Fruit fly (Drosophila melanogaster) whole organism, embryonic: ENCODE data around the gene Sdic4.

Source experiments
- ATbp ChIP-seq: fragments of 200-800 bp; sonication (Bioruptor generic); optimal IDR thresholded peaks from 2 replicates; lab custom pipeline; 2017; ENCODE audit warnings: missing biosample characterization, mild to moderate bottlenecking, missing genetic modification characterization, missing genetic modification reagents
- Abd-B ChIP-seq: fragments of 200-800 bp; sonication (Bioruptor generic); optimal IDR thresholded peaks from 2 replicates; lab custom pipeline; 2018; ENCODE audit warnings: missing biosample characterization, mild to moderate bottlenecking, missing genetic modification characterization, moderate library complexity
- Blimp-1 ChIP-seq: fragments of 200-800 bp; sonication (Bioruptor generic); optimal IDR thresholded peaks from 3 replicates; lab custom pipeline; 2018; ENCODE audit warnings: missing biosample characterization, missing genetic modification characterization, mild to moderate bottlenecking, moderate library complexity, missing genetic modification reagents
- CG10654 ChIP-seq: fragments of 200-800 bp; sonication (Bioruptor generic); optimal IDR thresholded peaks from 2 replicates; lab custom pipeline; 2016; ENCODE audit warnings: missing biosample characterization, missing genetic modification characterization
- CG11560 ChIP-seq: fragments of 200-800 bp; sonication (Bioruptor generic); IDR thresholded peaks from 3 replicates; pipeline ENCODE4 v1.3.6; 2022; ENCODE audit warnings: missing biosample characterization, missing genetic modification characterization
- CG12071 ChIP-seq: fragments of 200-800 bp; sonication (Bioruptor generic); optimal IDR thresholded peaks from 3 replicates; lab custom pipeline; 2018; ENCODE audit warnings: missing biosample characterization, mild to moderate bottlenecking, missing genetic modification characterization
- CG13296 ChIP-seq: fragments of 200-800 bp; sonication (Bioruptor generic); optimal IDR thresholded peaks from 3 replicates; lab custom pipeline; 2018; ENCODE audit warnings: missing biosample characterization, mild to moderate bottlenecking, missing genetic modification characterization
- CG14667 ChIP-seq: fragments of 200-800 bp; sonication (Bioruptor generic); IDR thresholded peaks from 2 replicates; pipeline ENCODE4 v1.3.6; 2022; ENCODE audit warnings: missing biosample characterization, missing genetic modification characterization
- CG15073 ChIP-seq: fragments of 200-800 bp; sonication (Bioruptor generic); optimal IDR thresholded peaks from 2 replicates; lab custom pipeline; 2016; ENCODE audit warnings: missing biosample characterization, missing genetic modification characterization
- CG1647 ChIP-seq: fragments of 200-800 bp; sonication (Bioruptor generic); optimal IDR thresholded peaks from 3 replicates; lab custom pipeline; 2016; ENCODE audit warnings: missing biosample characterization, missing genetic modification characterization
- CG17361 ChIP-seq: fragments of 200-800 bp; sonication (Bioruptor generic); IDR thresholded peaks from 3 replicates; pipeline ENCODE4 v1.3.6; 2022; ENCODE audit warnings: missing biosample characterization, missing genetic modification characterization
- CG1792 ChIP-seq: fragments of 200-800 bp; sonication (Bioruptor generic); optimal IDR thresholded peaks from 2 replicates; lab custom pipeline; 2016; ENCODE audit warnings: missing biosample characterization, missing genetic modification characterization
- CG2120 ChIP-seq: fragments of 200-800 bp; sonication (Bioruptor generic); optimal IDR thresholded peaks from 3 replicates; lab custom pipeline; 2016; ENCODE audit warnings: missing biosample characterization, missing genetic modification characterization
- CG2875 ChIP-seq: fragments of 200-800 bp; sonication (Bioruptor generic); optimal IDR thresholded peaks from 2 replicates; lab custom pipeline; 2017; ENCODE audit warnings: missing biosample characterization, mild to moderate bottlenecking, missing genetic modification characterization, missing genetic modification reagents
- CG32772 ChIP-seq: fragments of 200-800 bp; sonication (Bioruptor generic); IDR thresholded peaks from 2 replicates; pipeline ENCODE4 v1.3.6; 2022; ENCODE audit warnings: missing biosample characterization, missing genetic modification characterization
- CG4854 ChIP-seq: fragments of 200-800 bp; sonication (Bioruptor generic); optimal IDR thresholded peaks from 2 replicates; lab custom pipeline; 2016; ENCODE audit warnings: missing biosample characterization, missing genetic modification characterization, inconsistent platforms
- CG6813 ChIP-seq: fragments of 200-800 bp; sonication (Bioruptor generic); optimal IDR thresholded peaks from 2 replicates; lab custom pipeline; 2017; ENCODE audit warnings: missing biosample characterization, missing genetic modification characterization, mild to moderate bottlenecking, moderate library complexity, missing genetic modification reagents
- CG8944 ChIP-seq: fragments of 200-800 bp; sonication (Bioruptor generic); optimal IDR thresholded peaks from 3 replicates; lab custom pipeline; 2016; ENCODE audit warnings: missing biosample characterization, missing genetic modification characterization
- Dad ChIP-seq: fragments of 200-800 bp; sonication (Bioruptor generic); optimal IDR thresholded peaks from 3 replicates; lab custom pipeline; 2016; ENCODE audit warnings: missing biosample characterization, missing genetic modification characterization
- Dbx ChIP-seq: fragments of 200-800 bp; sonication (Bioruptor generic); IDR thresholded peaks from 3 replicates; pipeline ENCODE4 v1.3.6; 2022; ENCODE audit warnings: missing biosample characterization, missing genetic modification characterization
- E2f1 ChIP-seq: fragments of 200-800 bp; sonication (Bioruptor generic); IDR thresholded peaks from 2 replicates; pipeline ENCODE4 v1.3.6; 2022; ENCODE audit warnings: missing biosample characterization, missing genetic modification characterization
- Elba2 ChIP-seq: fragments of 200-800 bp; sonication (Bioruptor generic); optimal IDR thresholded peaks from 3 replicates; lab custom pipeline; 2016; ENCODE audit warnings: missing biosample characterization, missing genetic modification characterization
- Gug ChIP-seq: fragments of 200-800 bp; sonication (Bioruptor generic); IDR thresholded peaks from 4 replicates; pipeline ENCODE4 v1.3.6; 2022; ENCODE audit warnings: missing biosample characterization, missing genetic modification characterization
- HLH4C ChIP-seq: fragments of 200-800 bp; sonication (Bioruptor generic); IDR thresholded peaks from 3 replicates; pipeline ENCODE4 v1.3.6; 2022; ENCODE audit warnings: missing biosample characterization, missing genetic modification characterization; ENCODE audit not compliant: partially characterized antibody
- Hand ChIP-seq: fragments of 200-800 bp; sonication (Bioruptor generic); optimal IDR thresholded peaks from 2 replicates; lab custom pipeline; 2017; ENCODE audit warnings: mild to moderate bottlenecking, missing biosample characterization, missing genetic modification reagents, missing genetic modification characterization
- Neu2 ChIP-seq: fragments of 200-800 bp; sonication (Bioruptor generic); optimal IDR thresholded peaks from 3 replicates; lab custom pipeline; 2016; ENCODE audit warnings: missing biosample characterization, missing genetic modification characterization, borderline replicate concordance
- Nf-YC ChIP-seq: fragments of 200-800 bp; optimal IDR thresholded peaks from 3 replicates; lab custom pipeline; 2019; ENCODE audit warnings: missing biosample characterization, mild to moderate bottlenecking, missing genetic modification characterization, moderate library complexity
- Pdp1 ChIP-seq, 2 experiments: fragments of 200-800 bp; sonication (Bioruptor generic); optimal IDR thresholded peaks; 3 replicates each; lab custom pipeline; 2016; ENCODE audit warnings: missing biosample characterization in 2 of 2, missing genetic modification characterization in 2 of 2, mild to moderate bottlenecking in 1 of 2, moderate library complexity in 1 of 2
- Ptx1 ChIP-seq: fragments of 200-800 bp; sonication (Bioruptor generic); IDR thresholded peaks from 2 replicates; pipeline ENCODE4 v1.3.6; 2022; ENCODE audit warnings: missing biosample characterization, missing genetic modification characterization
- Side ChIP-seq: fragments of 200-800 bp; sonication (Bioruptor generic); optimal IDR thresholded peaks from 2 replicates; lab custom pipeline; 2016; ENCODE audit warnings: missing biosample characterization, missing genetic modification characterization
- chif ChIP-seq, 2 experiments: fragments of 200-800 bp; sonication (Bioruptor generic); optimal IDR thresholded peaks; 3 replicates each; lab custom pipeline; 2016; ENCODE audit warnings: missing biosample characterization in 2 of 2, missing genetic modification characterization in 2 of 2
- dmrt99B ChIP-seq: fragments of 200-800 bp; sonication (Bioruptor generic); optimal IDR thresholded peaks from 2 replicates; lab custom pipeline; 2018; ENCODE audit warnings: missing biosample characterization, mild to moderate bottlenecking, missing genetic modification characterization, moderate library complexity
- gro ChIP-seq: fragments of 200-800 bp; sonication (Bioruptor generic); optimal IDR thresholded peaks from 2 replicates; lab custom pipeline; 2016; ENCODE audit warnings: missing biosample characterization, missing genetic modification characterization
- ind ChIP-seq: fragments of 200-800 bp; sonication (Bioruptor generic); optimal IDR thresholded peaks from 3 replicates; lab custom pipeline; 2016; ENCODE audit warnings: missing biosample characterization, missing genetic modification characterization
- mld ChIP-seq: fragments of 200-800 bp; sonication (Bioruptor generic); IDR thresholded peaks from 3 replicates; pipeline ENCODE4 v1.3.6; 2022; ENCODE audit warnings: missing biosample characterization, missing genetic modification characterization; ENCODE audit not compliant: partially characterized antibody
- psq ChIP-seq: fragments of 200-800 bp; sonication (Bioruptor generic); optimal IDR thresholded peaks from 2 replicates; lab custom pipeline; 2017; ENCODE audit warnings: missing biosample characterization, missing genetic modification characterization
- slou ChIP-seq: fragments of 200-800 bp; sonication (Bioruptor generic); optimal IDR thresholded peaks from 3 replicates; lab custom pipeline; 2016; ENCODE audit warnings: missing biosample characterization, missing genetic modification characterization
- tgo ChIP-seq: fragments of 200-800 bp; sonication (Bioruptor generic); IDR thresholded peaks from 3 replicates; pipeline ENCODE4 v1.3.6; 2022; ENCODE audit warnings: missing biosample characterization, missing genetic modification characterization
- vfl ChIP-seq: fragments of 200-800 bp; sonication (Bioruptor generic); optimal IDR thresholded peaks from 2 replicates; lab custom pipeline; 2016; ENCODE audit warnings: missing biosample characterization, missing genetic modification characterization
- wdn ChIP-seq: fragments of 200-800 bp; sonication (Bioruptor generic); IDR thresholded peaks from 2 replicates; pipeline ENCODE4 v1.3.6; 2022; ENCODE audit warnings: missing biosample characterization, missing genetic modification characterization
- wor ChIP-seq: fragments of 200-800 bp; sonication (Bioruptor generic); IDR thresholded peaks from 2 replicates; pipeline ENCODE4 v1.3.6; 2022; ENCODE audit warnings: missing biosample characterization, missing genetic modification characterization
- zfh2 ChIP-seq: fragments of 200-800 bp; sonication (Bioruptor generic); optimal IDR thresholded peaks from 2 replicates; lab custom pipeline; 2016; ENCODE audit warnings: missing biosample characterization, missing genetic modification characterization

Gene Sdic4

dm6 chrX:20173464-20173995 is 51.3 kb downstream of the Sdic4 start, which contains the start of gene AnxB10 (continued):
- no peak for TF ChIP-seq CG15073 (GFP tag; lab: Kevin White, UChicago)
- peak; percentile 21 for TF ChIP-seq Side (GFP tag; lab: Kevin White, UChicago)
- no peak for TF ChIP-seq psq
- TF ChIP-seq Ptx1 (GFP tag; lab: Robert Waterston, UW): peak; percentile 69
- peak; percentile 68 for TF ChIP-seq tgo (GFP tag; lab: Robert Waterston, UW)
- peak; percentile 11 for TF ChIP-seq CG1647 (GFP tag; lab: Kevin White, UChicago)
- no peak for TF ChIP-seq Elba2 (GFP tag; lab: Kevin White, UChicago)
- TF ChIP-seq Dad (GFP tag; lab: Kevin White, UChicago): peak; percentile 12
- TF ChIP-seq Pdp1 (GFP tag; optimal IDR thresholded peaks at IDR 0.05; lab: Kevin White, UChicago): peak; percentile 37 to 58
- peak; percentile 56 for TF ChIP-seq CG10654 (GFP tag; lab: Kevin White, UChicago)
- TF ChIP-seq slou (GFP tag; lab: Kevin White, UChicago): no peak
- TF ChIP-seq gro (GFP tag; lab: Kevin White, UChicago): no peak
- peak; percentile 81 for TF ChIP-seq CG17361 (GFP tag; lab: Robert Waterston, UW)
- TF ChIP-seq Blimp-1 (GFP tag; lab: Kevin White, UChicago): peak; percentile 64
- no peak for TF ChIP-seq vfl (GFP tag; lab: Kevin White, UChicago)
- peak; percentile 76 for TF ChIP-seq CG1792
- 0 out of 3 replicates have a peak, but pooled peaks have one; percentile 7 for TF ChIP-seq CG11560 (tag; lab: Robert Waterston, UW)
- TF ChIP-seq CG32772 (GFP tag; lab: Robert Waterston, UW): 0 out of 2 replicates have a peak, but pooled peaks have one; percentile 25
- TF ChIP-seq ind (GFP tag; lab: Kevin White, UChicago): peak; percentile 73
- peak; percentile 58 for TF ChIP-seq CG6813 (GFP tag; lab: Kevin White, UChicago)
- peak; percentile 44 to 57 for TF ChIP-seq chif (GFP tag; optimal IDR thresholded peaks at IDR 0.05; lab: Kevin White, UChicago)
- TF ChIP-seq CG13296 (GFP tag; lab: Kevin White, UChicago): peak; percentile 74
- TF ChIP-seq Neu2: no peak
- TF ChIP-seq CG14667: 0 out of 2 replicates have a peak, but pooled peaks have one; percentile 17
- TF ChIP-seq Nf-YC (tag; lab: Kevin White, UChicago): peak; percentile 39
- TF ChIP-seq ATbp (GFP tag; lab: Kevin White, UChicago): peak; percentile 14
- TF ChIP-seq CG8944 (GFP tag; lab: Kevin White, UChicago): peak; percentile 47
- peak; percentile 25 for TF ChIP-seq zfh2 (GFP tag; lab: Kevin White, UChicago)
- 0 out of 4 replicates have a peak, but pooled peaks have one; percentile 20 for TF ChIP-seq Gug (GFP tag; lab: Robert Waterston, UW)
- peak; percentile 41 for TF ChIP-seq Abd-B (GFP tag; lab: Kevin White, UChicago)
- peak; percentile 35 for TF ChIP-seq CG2875 (GFP tag; lab: Kevin White, UChicago)
- peak; percentile 79 for TF ChIP-seq dmrt99B
- peak; percentile 44 for TF ChIP-seq CG12071 (GFP tag; lab: Kevin White, UChicago)
- no peak for TF ChIP-seq wdn
- peak; percentile 56; the same call in 1 of the 3 replicates for TF ChIP-seq Dbx (GFP tag; lab: Robert Waterston, UW)
- TF ChIP-seq E2f1: 0 out of 2 replicates have a peak, but pooled peaks have one; percentile 26
- TF ChIP-seq CG4854: peak; percentile 24
- TF ChIP-seq mld (GFP tag; lab: Robert Waterston, UW): no peak
- no peak for TF ChIP-seq HLH4C
- peak; percentile 7 for TF ChIP-seq Hand
- TF ChIP-seq wor (GFP tag; lab: Robert Waterston, UW): peak; percentile 29; the same call in 1 of the 2 replicates
- TF ChIP-seq CG2120: peak; percentile 40
